Worm (Caenorhabditis elegans) whole organism, mixed stage, embryonic: ENCODE data around the gene C55B6.5.

Source experiments
- M03D4.4 ChIP-seq: sonication (generic microtip); optimal IDR thresholded peaks from 2 replicates; lab custom pipeline; 2017; ENCODE audit warnings: mild to moderate bottlenecking, missing genetic modification characterization, missing compliant biosample characterization
- bed-3 ChIP-seq: fragments of 200-800 bp; sonication (Bioruptor generic); optimal IDR thresholded peaks from 3 replicates; lab custom pipeline; 2018; ENCODE audit warnings: mild to moderate bottlenecking, missing genetic modification characterization, moderate library complexity, missing compliant biosample characterization
- blmp-1 ChIP-seq: fragments of 150-350 bp; optimal IDR thresholded peaks from 2 replicates; lab custom pipeline; 2014; ENCODE audit warnings: missing biosample characterization, missing genetic modification characterization
- ceh-39 ChIP-seq: fragments of 150-350 bp; optimal IDR thresholded peaks from 2 replicates; lab custom pipeline; 2014; ENCODE audit warnings: missing biosample characterization, missing genetic modification characterization
- ceh-83 ChIP-seq: fragments of 200-800 bp; sonication (Bioruptor generic); optimal IDR thresholded peaks from 2 replicates; lab custom pipeline; 2018; ENCODE audit warnings: mild to moderate bottlenecking, missing genetic modification characterization, missing compliant biosample characterization
- ces-1 ChIP-seq: fragments of 150-350 bp; optimal IDR thresholded peaks from 2 replicates; lab custom pipeline; 2014; ENCODE audit warnings: missing biosample characterization, missing genetic modification reagents, missing genetic modification characterization
- cnd-1 ChIP-seq: fragments of 200-800 bp; sonication (Bioruptor generic); optimal IDR thresholded peaks from 2 replicates; lab custom pipeline; 2018; ENCODE audit warnings: mild to moderate bottlenecking, missing genetic modification characterization, missing compliant biosample characterization
- drap-1 ChIP-seq: fragments of 200-800 bp; sonication (Bioruptor generic); optimal IDR thresholded peaks from 3 replicates; lab custom pipeline; 2018; ENCODE audit warnings: mild to moderate bottlenecking, missing genetic modification characterization, missing compliant biosample characterization
- elt-1 ChIP-seq: sonication (generic microtip); optimal IDR thresholded peaks from 2 replicates; lab custom pipeline; 2017; ENCODE audit warnings: missing genetic modification characterization, mild to moderate bottlenecking, missing compliant biosample characterization, antibody characterized with exemption, moderate library complexity, borderline replicate concordance; ENCODE audit not compliant: insufficient read depth
- elt-3 ChIP-seq: fragments of 150-350 bp; optimal IDR thresholded peaks from 2 replicates; lab custom pipeline; 2014; ENCODE audit warnings: missing biosample characterization, missing genetic modification characterization
- flh-1 ChIP-seq: fragments of 200-800 bp; sonication (Bioruptor generic); optimal IDR thresholded peaks from 2 replicates; lab custom pipeline; 2018; ENCODE audit warnings: mild to moderate bottlenecking, missing genetic modification characterization, moderate library complexity, missing compliant biosample characterization
- hlh-1 ChIP-seq: fragments of 150-350 bp; optimal IDR thresholded peaks from 2 replicates; lab custom pipeline; 2014; ENCODE audit warnings: missing biosample characterization, missing genetic modification reagents, missing genetic modification characterization
- lin-13 ChIP-seq: fragments of 150-350 bp; optimal IDR thresholded peaks from 2 replicates; lab custom pipeline; 2014; ENCODE audit warnings: missing biosample characterization, missing genetic modification characterization
- lin-32 ChIP-seq: fragments of 200-800 bp; sonication (Bioruptor generic); optimal IDR thresholded peaks from 2 replicates; lab custom pipeline; 2018; ENCODE audit warnings: mild to moderate bottlenecking, missing genetic modification characterization, missing compliant biosample characterization
- lsy-2 ChIP-seq: fragments of 150-350 bp; optimal IDR thresholded peaks from 2 replicates; lab custom pipeline; 2014; ENCODE audit warnings: missing biosample characterization, missing genetic modification characterization
- mab-5 ChIP-seq: fragments of 150-350 bp; optimal IDR thresholded peaks from 2 replicates; lab custom pipeline; 2014; ENCODE audit warnings: missing biosample characterization, missing genetic modification characterization
- mep-1 ChIP-seq: fragments of 150-350 bp; optimal IDR thresholded peaks from 2 replicates; lab custom pipeline; 2017; ENCODE audit warnings: missing biosample characterization, missing genetic modification reagents, missing genetic modification characterization, inconsistent platforms
- mls-2 ChIP-seq: sonication (generic microtip); optimal IDR thresholded peaks from 2 replicates; lab custom pipeline; 2016; ENCODE audit warnings: mild to moderate bottlenecking, missing genetic modification characterization, moderate library complexity, missing compliant biosample characterization
- nhr-2 ChIP-seq: fragments of 150-350 bp; optimal IDR thresholded peaks from 2 replicates; lab custom pipeline; 2014; ENCODE audit warnings: missing biosample characterization, missing genetic modification characterization
- nhr-237 ChIP-seq: fragments of 150-350 bp; optimal IDR thresholded peaks from 2 replicates; lab custom pipeline; 2014; ENCODE audit warnings: missing biosample characterization, missing genetic modification characterization
- nhr-76 ChIP-seq: sonication (generic microtip); optimal IDR thresholded peaks from 2 replicates; lab custom pipeline; 2017; ENCODE audit warnings: missing biosample characterization, missing genetic modification characterization
- pha-4 ChIP-seq: fragments of 150-350 bp; optimal IDR thresholded peaks from 2 replicates; lab custom pipeline; 2018; ENCODE audit warnings: missing biosample characterization, missing genetic modification reagents, missing genetic modification characterization
- snpc-4 ChIP-seq: fragments of 150-350 bp; optimal IDR thresholded peaks from 2 replicates; lab custom pipeline; 2014; ENCODE audit warnings: missing biosample characterization, missing genetic modification characterization
- sptf-1 ChIP-seq: sonication (generic microtip); optimal IDR thresholded peaks from 2 replicates; lab custom pipeline; 2017; ENCODE audit warnings: mild to moderate bottlenecking, missing genetic modification characterization, moderate library complexity, missing compliant biosample characterization
- tbx-8 ChIP-seq: fragments of 200-800 bp; sonication (Bioruptor generic); optimal IDR thresholded peaks from 2 replicates; lab custom pipeline; 2018; ENCODE audit warnings: mild to moderate bottlenecking, missing genetic modification characterization, moderate library complexity, missing compliant biosample characterization
- unc-120 ChIP-seq: sonication (generic microtip); optimal IDR thresholded peaks from 2 replicates; lab custom pipeline; 2017; ENCODE audit warnings: missing genetic modification characterization, missing compliant biosample characterization; ENCODE audit not compliant: poor library complexity, severe bottlenecking
- unc-39 ChIP-seq: fragments of 150-350 bp; optimal IDR thresholded peaks from 2 replicates; lab custom pipeline; 2014; ENCODE audit warnings: missing biosample characterization, missing genetic modification characterization
- unc-62 ChIP-seq: fragments of 150-350 bp; optimal IDR thresholded peaks from 2 replicates; lab custom pipeline; 2014; ENCODE audit warnings: missing biosample characterization, missing genetic modification reagents, missing genetic modification characterization
- zip-8 ChIP-seq: fragments of 150-350 bp; optimal IDR thresholded peaks from 2 replicates; lab custom pipeline; 2014; ENCODE audit warnings: missing biosample characterization, missing genetic modification characterization
- ztf-11 ChIP-seq: fragments of 150-350 bp; optimal IDR thresholded peaks from 2 replicates; lab custom pipeline; 2014; ENCODE audit warnings: missing biosample characterization, missing genetic modification characterization

Gene C55B6.5

ce11 chrX:7205195-7205594 is at the start of gene C55B6.5:
Gene C55B6.5, minus strand, starts transcription at chrX:7205295.
- TF ChIP-seq lsy-2 (no peak), ces-1 (no peak), nhr-2 (no peak), mls-2 (tag; lab: Kevin White, UChicago) (no peak), unc-39 (no peak), cnd-1 (tag; lab: Kevin White, UChicago) (no peak), zip-8 (tag; lab: Kevin White, UChicago) (no peak), ceh-83 (GFP tag; lab: Kevin White, UChicago) (no peak), elt-3 (tag; lab: Kevin White, UChicago) (no peak), ceh-39 (tag; lab: Kevin White, UChicago) (no peak), bed-3 (GFP tag; lab: Kevin White, UChicago) (no peak), ztf-11 (no peak), lin-32 (GFP tag; lab: Kevin White, UChicago) (no peak), mab-5 (tag; lab: Kevin White, UChicago) (no peak), sptf-1 (tag; lab: Kevin White, UChicago) (no peak), elt-1 (no peak), snpc-4 (tag; lab: Kevin White, UChicago) (no peak), unc-120 (tag; lab: Kevin White, UChicago) (no peak)

- TF ChIP-seq pha-4 (tag; lab: Kevin White, UChicago) (peak; percentile 7), nhr-2 (peak; percentile 24), blmp-1 (tag; lab: Kevin White, UChicago) (no peak), ces-1 (peak; percentile 39), nhr-237 (tag; lab: Kevin White, UChicago) (no peak), ztf-11 (peak; percentile 1), unc-62 (GFP tag; lab: Kevin White, UChicago) (no peak), mep-1 (peak; percentile 33)
Observed at ce11 chrX:7254558-7254957, 49.5 kb upstream of the C55B6.5 start, which contains the start of gene F46H5.4. Gene F46H5.4, minus strand, starts transcription at chrX:7254610.

- TF ChIP-seq M03D4.4 (tag; lab: Kevin White, UChicago) (no peak), flh-1 (no peak)
Observed at ce11 chrX:7244756-7245155, 39.7 kb upstream of the C55B6.5 start.

ce11 chrX:7242878-7243277 is 37.8 kb upstream of the C55B6.5 start, which contains the start of gene F46H5.7:
Gene F46H5.7, minus strand, starts transcription at chrX:7242983.
- TF ChIP-seq ceh-83 (GFP tag; lab: Kevin White, UChicago) (peak; percentile 37), lin-13 (tag; lab: Kevin White, UChicago) (no peak), bed-3 (GFP tag; lab: Kevin White, UChicago) (no peak)

- TF ChIP-seq blmp-1 (tag; lab: Kevin White, UChicago) (no peak), lsy-2 (no peak), drap-1 (GFP tag; lab: Kevin White, UChicago) (no peak), M03D4.4 (tag; lab: Kevin White, UChicago) (no peak), unc-120 (tag; lab: Kevin White, UChicago) (no peak), flh-1 (no peak), lin-32 (GFP tag; lab: Kevin White, UChicago) (no peak), elt-3 (tag; lab: Kevin White, UChicago) (no peak), tbx-8 (GFP tag; lab: Kevin White, UChicago) (no peak), zip-8 (tag; lab: Kevin White, UChicago) (no peak), hlh-1 (no peak), ceh-39 (tag; lab: Kevin White, UChicago) (no peak), unc-39 (no peak), mls-2 (tag; lab: Kevin White, UChicago) (no peak), elt-1 (no peak)
Observed at ce11 chrX:7242119-7242518, 37.0 kb upstream of the C55B6.5 start.

- no peak for TF ChIP-seq nhr-76
- no peak for TF ChIP-seq lsy-2
- no peak for TF ChIP-seq mep-1
- TF ChIP-seq unc-120 (tag; lab: Kevin White, UChicago) = no peak
- TF ChIP-seq ceh-83 (GFP tag; lab: Kevin White, UChicago) = no peak
Observed at ce11 chrX:7238562-7238961, 33.5 kb upstream of the C55B6.5 start, which contains the start of gene F46H5.3. Gene F46H5.3, minus strand, starts transcription at chrX:7238662.
